Worm (Caenorhabditis elegans) whole organism, midembryonic: ENCODE measurements around the gene B0361.14.

Experiments used
- T22C8.4 ChIP-seq: fragments of 200-800 bp; sonication (Bioruptor generic); IDR thresholded peaks from 2 replicates; pipeline ENCODE4 v1.3.6; 2022; ENCODE audit warnings: missing genetic modification characterization, missing compliant biosample characterization
- cog-1 ChIP-seq: sonication (generic microtip); optimal IDR thresholded peaks from 2 replicates; lab custom pipeline; 2016; ENCODE audit warnings: missing genetic modification characterization, missing compliant biosample characterization
- flt-1 ChIP-seq: fragments of 200-800 bp; sonication (Bioruptor generic); IDR thresholded peaks from 2 replicates; pipeline ENCODE4 v1.3.6; 2022; ENCODE audit warnings: missing genetic modification characterization, missing compliant biosample characterization
- klf-2 ChIP-seq: fragments of 200-800 bp; sonication (Bioruptor generic); conservative IDR thresholded peaks from 2 replicates; pipeline ENCODE4 v1.3.6; 2022; ENCODE audit warnings: missing genetic modification reagents, missing genetic modification characterization, missing compliant biosample characterization
- med-1 ChIP-seq: sonication (generic microtip); optimal IDR thresholded peaks from 2 replicates; lab custom pipeline; 2017; ENCODE audit warnings: missing genetic modification characterization, mild to moderate bottlenecking, missing compliant biosample characterization, antibody characterized with exemption, missing genetic modification reagents; ENCODE audit not compliant: insufficient read depth
- ref-1 ChIP-seq: fragments of 200-800 bp; sonication (Bioruptor generic); conservative IDR thresholded peaks from 2 replicates; pipeline ENCODE4 v1.3.6; 2022; ENCODE audit warnings: missing genetic modification reagents, missing genetic modification characterization, missing compliant biosample characterization
- tab-1 ChIP-seq: fragments of 200-800 bp; sonication (Bioruptor generic); IDR thresholded peaks from 2 replicates; pipeline ENCODE4 v1.3.6; 2022; ENCODE audit warnings: missing genetic modification characterization, missing compliant biosample characterization
- ztf-23 ChIP-seq: fragments of 200-800 bp; sonication (Bioruptor generic); IDR thresholded peaks from 2 replicates; pipeline ENCODE4 v1.3.6; 2022; ENCODE audit warnings: missing genetic modification reagents, missing genetic modification characterization, missing compliant biosample characterization
- ztf-29 ChIP-seq: fragments of 200-800 bp; sonication (Bioruptor generic); IDR thresholded peaks from 2 replicates; pipeline ENCODE4 v1.3.6; 2022; ENCODE audit warnings: missing genetic modification reagents, missing genetic modification characterization, missing compliant biosample characterization

Gene B0361.14

DNA sequence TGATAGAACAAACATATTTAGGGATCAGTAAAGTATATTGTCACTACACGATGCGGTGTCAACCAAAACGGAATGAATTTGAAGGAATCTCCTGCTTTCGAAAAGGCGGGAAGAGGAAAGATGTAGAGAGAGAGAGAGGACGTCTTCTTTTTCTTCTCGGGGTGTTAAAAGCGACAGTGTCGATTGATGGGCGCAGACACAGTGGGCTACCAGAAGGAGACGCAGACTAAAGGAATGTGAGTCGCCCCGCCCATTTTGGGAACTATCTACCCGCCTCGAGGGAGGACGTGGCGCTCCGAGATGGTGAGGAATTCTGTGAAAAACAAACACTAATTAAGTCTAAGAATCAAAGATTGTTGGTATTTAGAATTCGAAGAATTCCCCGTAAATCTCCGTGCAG, at the start of gene B0361.14, which contains the start of gene B0361.9:
B0361.14 (minus strand) TSS at position 66 of the 400 bp plus-strand sequence.
B0361.9 (minus strand) TSS at position 166 of the 400 bp plus-strand sequence.
- no peak for TF ChIP-seq tab-1
- no peak for TF ChIP-seq ref-1
- TF ChIP-seq med-1 (GFP tag; lab: Kevin White, UChicago) = no peak

DNA sequence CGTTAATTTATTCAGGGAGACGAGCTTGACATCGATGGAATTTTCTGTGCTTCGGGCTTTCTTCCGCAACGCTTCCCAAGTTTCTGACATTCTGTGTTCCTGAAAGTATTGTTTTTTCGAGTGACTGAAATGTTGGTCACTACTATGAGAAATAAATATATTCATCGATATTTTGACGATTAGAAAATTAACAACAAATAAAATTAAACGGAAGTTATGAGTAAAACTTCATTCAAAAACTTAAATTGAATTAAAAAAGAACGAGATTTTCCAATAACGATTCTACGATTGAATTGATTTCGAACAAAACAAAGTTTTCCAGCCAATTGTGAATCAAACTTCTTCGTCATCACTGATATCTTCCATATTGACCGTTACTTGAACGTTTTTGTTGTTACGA, 49.7 kb upstream of the B0361.14 start, which contains the start of gene gos-28:
gos-28 (minus strand) TSS at position 101 of the 400 bp plus-strand sequence.
- TF ChIP-seq med-1 (GFP tag; lab: Kevin White, UChicago) = no peak
- TF ChIP-seq ref-1 = no peak
- TF ChIP-seq tab-1 = no peak
- no peak for TF ChIP-seq ztf-29 (GFP tag; lab: Robert Waterston, UW)
- no peak for TF ChIP-seq T22C8.4 (GFP tag; lab: Robert Waterston, UW)
- TF ChIP-seq klf-2 = no peak
- TF ChIP-seq ztf-23 = no peak
- no peak for TF ChIP-seq cog-1 (tag; lab: Kevin White, UChicago)

DNA sequence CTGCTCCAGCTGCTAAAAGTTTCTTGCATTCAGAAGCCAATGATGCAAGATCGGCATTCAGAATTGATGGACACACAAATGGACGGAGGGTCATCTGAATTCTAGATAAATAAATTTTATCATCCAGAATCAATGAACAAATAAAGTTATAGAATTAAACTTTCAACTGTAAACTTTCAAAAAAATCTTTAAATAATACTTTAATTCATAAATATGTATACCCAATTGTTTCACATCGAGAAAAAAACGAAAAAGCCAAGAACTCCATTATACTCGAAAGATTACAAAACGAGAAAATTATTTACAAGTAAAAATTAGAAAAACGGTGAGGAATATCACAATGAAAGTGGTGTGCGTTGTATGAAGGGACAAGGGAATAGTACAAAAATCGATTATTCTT, 47.7 kb upstream of the B0361.14 start, which contains the start of gene F08F8.7:
F08F8.7 (minus strand) TSS at position 101 of the 400 bp plus-strand sequence.
- TF ChIP-seq med-1 (GFP tag; lab: Kevin White, UChicago) = no peak
- no peak for TF ChIP-seq tab-1
- no peak for TF ChIP-seq flt-1 (GFP tag; lab: Robert Waterston, UW)
- TF ChIP-seq cog-1 (tag; lab: Kevin White, UChicago) = no peak
- TF ChIP-seq ztf-23 = no peak
- no peak for TF ChIP-seq ztf-29 (GFP tag; lab: Robert Waterston, UW)
- TF ChIP-seq ref-1 = no peak
- no peak for TF ChIP-seq klf-2
- TF ChIP-seq T22C8.4 (GFP tag; lab: Robert Waterston, UW) = no peak

DNA sequence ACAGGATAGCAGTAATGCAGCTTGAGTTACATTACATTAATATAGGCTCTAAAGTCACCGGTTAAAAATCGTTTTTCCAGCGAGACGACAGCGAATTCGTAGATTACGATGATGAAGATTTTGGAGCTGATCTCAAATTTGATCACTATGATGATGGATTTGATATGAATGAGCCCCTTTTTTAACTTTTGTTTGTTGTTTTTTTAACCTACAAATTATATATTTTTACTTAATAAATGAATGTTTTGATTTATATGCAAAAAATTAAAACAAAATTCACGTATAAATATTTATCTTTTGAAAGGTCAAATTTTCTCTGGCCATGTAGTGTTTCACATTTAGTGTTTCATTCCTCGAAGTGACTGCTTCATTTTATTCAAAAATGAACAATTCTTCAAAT, 44.1 kb upstream of the B0361.14 start, which contains the start of gene F08F8.6:
F08F8.6 (plus strand) TSS at position 301 of the 400 bp plus-strand sequence.
- TF ChIP-seq ref-1 (no peak), ztf-23 (no peak), flt-1 (GFP tag; lab: Robert Waterston, UW) (no peak), ztf-29 (GFP tag; lab: Robert Waterston, UW) (no peak), T22C8.4 (GFP tag; lab: Robert Waterston, UW) (no peak)

DNA sequence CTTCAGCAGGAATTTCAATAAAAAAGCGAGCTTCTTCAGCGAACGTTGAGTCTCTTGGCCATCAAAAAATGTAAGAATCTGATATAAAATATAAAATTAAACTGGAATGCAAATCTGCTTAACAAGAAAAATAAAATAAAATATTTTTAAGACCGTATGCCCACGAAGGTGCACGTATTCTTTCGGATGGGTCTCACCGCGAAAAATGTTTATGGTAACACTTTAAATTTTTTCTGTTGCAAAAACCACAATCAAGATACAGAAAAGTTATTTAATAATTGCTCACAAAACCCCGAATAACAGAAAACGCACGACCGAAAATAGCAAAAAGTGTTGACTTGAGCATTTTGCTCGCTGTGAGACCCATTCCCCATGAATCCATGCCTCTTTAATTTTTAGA, 39.8 kb upstream of the B0361.14 start:
- no peak for TF ChIP-seq ztf-23
- no peak for TF ChIP-seq ref-1
- no peak for TF ChIP-seq klf-2
- no peak for TF ChIP-seq flt-1 (GFP tag; lab: Robert Waterston, UW)
- no peak for TF ChIP-seq cog-1 (tag; lab: Kevin White, UChicago)
- no peak for TF ChIP-seq med-1 (GFP tag; lab: Kevin White, UChicago)
- no peak for TF ChIP-seq tab-1
- TF ChIP-seq T22C8.4 (GFP tag; lab: Robert Waterston, UW) = no peak
- no peak for TF ChIP-seq ztf-29 (GFP tag; lab: Robert Waterston, UW)

DNA sequence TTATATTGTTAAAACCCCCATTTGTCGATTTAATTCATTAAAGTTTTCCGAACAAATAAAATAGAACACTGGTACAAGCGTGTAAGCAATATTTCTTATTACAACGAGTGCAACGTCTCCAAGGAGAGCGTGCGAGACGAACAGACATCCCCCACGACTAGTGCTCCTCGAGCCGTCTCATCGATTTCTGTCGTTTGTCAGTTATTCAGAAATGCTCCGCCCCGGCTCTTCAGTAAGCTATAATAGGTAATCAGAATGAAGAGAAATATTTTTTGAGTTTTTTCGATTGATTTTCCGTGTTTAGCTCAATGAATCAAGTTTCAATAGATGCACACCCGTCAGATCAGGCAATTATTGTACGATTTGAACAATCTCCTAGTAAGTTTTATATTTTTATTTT, 39.4 kb upstream of the B0361.14 start, which contains the start of gene kap-1:
kap-1 (plus strand) TSS at position 143 of the 400 bp plus-strand sequence.
- TF ChIP-seq cog-1 (tag; lab: Kevin White, UChicago) (no peak), ztf-23 (no peak), klf-2 (no peak), tab-1 (no peak), T22C8.4 (GFP tag; lab: Robert Waterston, UW) (no peak), flt-1 (GFP tag; lab: Robert Waterston, UW) (no peak), ref-1 (no peak), med-1 (GFP tag; lab: Kevin White, UChicago) (no peak), ztf-29 (GFP tag; lab: Robert Waterston, UW) (no peak)

DNA sequence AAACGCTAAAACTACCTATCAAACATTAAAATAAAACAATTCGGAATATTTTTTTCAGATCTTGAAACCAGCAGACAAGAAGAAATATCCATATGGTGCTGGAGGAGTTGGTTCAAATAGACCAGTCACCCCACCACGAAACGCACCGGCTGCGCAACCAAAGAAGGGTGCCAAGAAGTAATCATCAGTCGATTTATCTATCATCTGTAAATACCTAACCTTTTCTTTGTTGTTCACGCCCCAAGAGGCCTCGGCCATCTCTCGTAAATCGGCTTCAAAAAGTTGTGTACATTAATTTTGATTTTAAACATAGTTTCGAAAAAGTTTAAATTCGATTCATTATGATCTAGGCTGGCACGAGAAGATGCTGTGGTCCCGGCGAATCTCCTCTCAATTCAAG, 38.7 kb upstream of the B0361.14 start:
- TF ChIP-seq klf-2 (no peak), cog-1 (tag; lab: Kevin White, UChicago) (no peak), ztf-29 (GFP tag; lab: Robert Waterston, UW) (no peak), tab-1 (no peak), med-1 (GFP tag; lab: Kevin White, UChicago) (no peak), flt-1 (GFP tag; lab: Robert Waterston, UW) (no peak), ref-1 (no peak), ztf-23 (no peak), T22C8.4 (GFP tag; lab: Robert Waterston, UW) (no peak)

DNA sequence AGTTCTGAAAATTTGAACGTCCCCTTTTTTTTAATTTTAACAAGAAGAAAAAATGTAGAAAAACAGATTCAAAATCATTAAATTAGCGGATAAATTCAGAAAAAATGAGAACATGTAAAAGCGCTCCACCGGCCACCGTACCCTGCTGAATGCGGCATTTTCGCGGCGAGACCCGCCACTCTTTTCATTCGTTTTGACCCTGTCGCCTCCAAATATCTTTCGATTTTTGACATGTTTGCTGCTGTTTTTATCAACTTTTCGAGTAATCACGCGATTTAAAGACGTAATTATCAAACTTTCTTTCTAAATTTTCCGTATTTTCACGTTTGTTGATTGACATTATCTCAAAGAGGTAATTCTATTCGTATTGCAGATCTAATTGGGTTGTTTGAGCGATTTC, 36.9 kb upstream of the B0361.14 start, which contains the start of gene gsp-2:
gsp-2 (plus strand) TSS at position 374 of the 400 bp plus-strand sequence.
- TF ChIP-seq flt-1 (GFP tag; lab: Robert Waterston, UW) = peak; percentile 63
- no peak for TF ChIP-seq ztf-29 (GFP tag; lab: Robert Waterston, UW)
- no peak for TF ChIP-seq ztf-23

DNA sequence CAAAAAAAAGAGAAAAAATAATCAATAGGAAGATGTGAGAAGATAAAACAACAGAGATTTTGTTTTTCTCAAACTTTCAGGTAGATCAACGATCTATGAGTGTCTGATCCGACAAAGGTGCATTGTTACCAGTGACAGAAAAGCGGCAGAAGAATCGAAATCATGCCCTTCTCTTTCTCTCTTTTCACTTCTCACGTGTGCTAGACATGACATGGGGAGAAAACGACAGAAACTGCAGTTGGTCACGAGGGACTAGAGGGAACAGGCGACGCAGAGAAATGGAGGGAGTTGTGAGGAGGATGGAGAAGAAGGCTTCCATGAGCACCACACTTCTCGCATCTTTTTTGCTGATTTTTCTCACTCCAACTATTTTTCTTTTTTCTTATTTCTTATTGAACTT, 35.9 kb upstream of the B0361.14 start, which contains the start of gene F56C9.10:
F56C9.10 (minus strand) TSS at position 97 of the 400 bp plus-strand sequence.
- TF ChIP-seq klf-2 (no peak), ztf-23 (peak; percentile 65; the same call in 1 of the 2 replicates)

DNA sequence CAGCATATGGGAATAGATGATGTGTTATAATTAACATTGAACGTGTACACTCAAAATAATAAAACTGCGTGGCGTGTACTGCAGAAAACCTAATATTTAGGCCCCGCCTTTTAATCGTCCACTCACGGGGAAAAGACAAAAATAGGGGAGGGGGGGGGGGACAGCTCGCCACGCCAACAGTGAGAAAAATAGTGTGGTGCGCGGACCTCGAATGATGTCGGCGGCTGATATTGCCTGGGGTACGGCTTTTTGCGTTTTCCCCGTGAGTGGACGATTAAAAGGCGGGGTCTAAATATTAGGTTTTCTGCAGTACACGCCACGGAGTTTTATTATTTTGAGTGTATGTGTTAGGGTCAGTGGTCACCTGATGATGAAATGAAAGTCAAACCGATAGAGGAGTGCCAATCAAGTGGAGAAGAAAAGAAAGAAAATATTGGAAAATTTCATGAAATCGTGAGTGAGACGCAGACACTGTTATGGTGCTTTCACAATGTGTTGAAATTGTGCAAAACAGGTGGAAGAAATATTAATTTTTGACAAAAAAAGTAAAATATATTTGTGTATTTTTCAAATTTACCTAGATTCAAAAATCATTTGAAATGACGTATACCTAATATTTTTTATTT, 34.7 kb upstream of the B0361.14 start:
- 0 out of 2 replicates have a peak, but pooled peaks have one; percentile 42 for TF ChIP-seq flt-1 (GFP tag; lab: Robert Waterston, UW)

DNA sequence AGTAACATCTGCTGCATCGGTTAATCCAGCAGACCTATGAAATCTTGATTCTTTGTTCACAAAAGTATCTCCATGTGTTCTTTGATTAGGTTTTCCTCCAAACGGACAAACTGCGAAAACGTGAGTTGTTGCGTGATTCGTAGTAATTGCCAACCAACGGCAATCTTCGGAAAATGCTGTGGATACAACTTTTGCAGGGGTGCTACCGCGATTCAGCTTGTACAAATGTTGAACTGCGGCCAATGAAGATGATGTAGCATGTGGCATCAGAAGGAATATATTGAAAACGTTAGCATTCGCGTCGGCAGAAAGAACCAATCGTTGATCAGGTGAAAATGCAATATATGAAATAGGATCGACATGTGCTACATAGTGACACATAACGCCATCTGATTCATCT, 32.3 kb upstream of the B0361.14 start:
- TF ChIP-seq T22C8.4 (GFP tag; lab: Robert Waterston, UW) = no peak
- no peak for TF ChIP-seq ztf-29 (GFP tag; lab: Robert Waterston, UW)
- TF ChIP-seq ref-1 = no peak
- no peak for TF ChIP-seq med-1 (GFP tag; lab: Kevin White, UChicago)
- TF ChIP-seq tab-1 = no peak
- no peak for TF ChIP-seq ztf-23
- TF ChIP-seq cog-1 (tag; lab: Kevin White, UChicago) = no peak
- TF ChIP-seq klf-2 = no peak
- TF ChIP-seq flt-1 (GFP tag; lab: Robert Waterston, UW) = no peak
